Worm (Caenorhabditis elegans): ENCODE data around the gene F23F12.12.

ce11 chrIII:6463679-6464078 is 44.3 kb upstream of the F23F12.12 start, which contains the start of gene dlc-1:
- TF ChIP-seq nhr-76 (tag; optimal IDR thresholded peaks at IDR 0.05), result no peak
- TF ChIP-seq snpc-4 (tag; optimal IDR thresholded peaks at IDR 0.05), result no peak
- TF ChIP-seq ceh-43 (GFP tag; optimal IDR thresholded peaks at IDR 0.05), result no peak
- TF ChIP-seq nhr-2 (tag; optimal IDR thresholded peaks at IDR 0.05), result no peak
- no peak for TF ChIP-seq flh-1 (GFP tag; optimal IDR thresholded peaks at IDR 0.05)
- no peak for TF ChIP-seq blmp-1 (tag; optimal IDR thresholded peaks at IDR 0.05)
- TF ChIP-seq ztf-11 (tag; optimal IDR thresholded peaks at IDR 0.05), result no peak
- no peak for TF ChIP-seq elt-3 (tag; optimal IDR thresholded peaks at IDR 0.05)
- TF ChIP-seq pha-4 (tag; optimal IDR thresholded peaks at IDR 0.05), result no peak
- no peak for TF ChIP-seq ceh-39 (tag; optimal IDR thresholded peaks at IDR 0.05)
- no peak for TF ChIP-seq lin-13 (tag; optimal IDR thresholded peaks at IDR 0.05)
- TF ChIP-seq mep-1 (tag; optimal IDR thresholded peaks at IDR 0.05), result no peak
- TF ChIP-seq unc-62 (GFP tag; optimal IDR thresholded peaks at IDR 0.05), result no peak
- no peak for TF ChIP-seq cnd-1 (tag; optimal IDR thresholded peaks at IDR 0.05)

Data from whole organism, mixed stage, embryonic.